Fruit fly (Drosophila melanogaster): ENCODE measurements around the gene CG46312.

DNA sequence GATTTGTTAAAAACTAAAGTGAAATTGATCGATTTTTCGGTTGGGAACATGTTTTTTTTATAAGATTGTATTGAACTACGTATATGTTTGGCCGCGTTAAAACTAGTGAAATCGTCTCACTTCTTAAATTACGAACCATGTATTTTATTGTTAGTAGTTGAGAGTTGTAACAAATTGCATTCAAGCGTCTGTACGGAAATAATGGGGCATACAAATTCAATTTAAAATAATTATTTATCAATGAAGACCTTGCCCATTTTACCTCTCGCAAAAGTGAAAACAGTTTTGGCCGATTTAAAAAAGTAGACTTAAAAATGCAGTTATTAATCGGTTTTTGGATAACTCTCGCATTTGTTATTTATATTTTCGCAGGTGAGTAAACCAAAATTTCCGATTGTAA, 17.0 kb upstream of the CG46312 start, which contains the start of gene Muc14A:
- no peak for TF ChIP-seq CG9705 (GFP tag; optimal IDR thresholded peaks at IDR 0.05)
- TF ChIP-seq sage (GFP tag; optimal IDR thresholded peaks at IDR 0.05): no peak
- TF ChIP-seq usp (GFP tag; optimal IDR thresholded peaks at IDR 0.05): no peak
- no peak for TF ChIP-seq Jra (GFP tag; optimal IDR thresholded peaks at IDR 0.05)
- no peak for TF ChIP-seq h (GFP tag; optimal IDR thresholded peaks at IDR 0.05)
- no peak for TF ChIP-seq lola (GFP tag; optimal IDR thresholded peaks at IDR 0.05)
- TF ChIP-seq Myc (optimal IDR thresholded peaks at IDR 0.05): no peak
- TF ChIP-seq psq (GFP tag; optimal IDR thresholded peaks at IDR 0.05): no peak
- TF ChIP-seq Dif (GFP tag; optimal IDR thresholded peaks at IDR 0.05; ENCODE audit: partially characterized antibody): no peak
